Fruit fly (Drosophila melanogaster) whole organism, embryonic: ENCODE results near the gene Hem.

Experiments used
- Adf1 ChIP-seq: fragments of 200-800 bp; sonication (Bioruptor generic); IDR thresholded peaks from 2 replicates; pipeline ENCODE4 v1.3.6; 2022; ENCODE audit warnings: missing biosample characterization, missing genetic modification characterization
- Atf-2 ChIP-seq: fragments of 200-800 bp; sonication (Bioruptor generic); optimal IDR thresholded peaks from 2 replicates; lab custom pipeline; 2016; ENCODE audit warnings: missing biosample characterization, missing genetic modification characterization
- Bdp1 ChIP-seq: fragments of 200-800 bp; sonication (Bioruptor generic); optimal IDR thresholded peaks from 3 replicates; lab custom pipeline; 2016; ENCODE audit warnings: missing biosample characterization, missing genetic modification characterization
- BtbVII ChIP-seq: fragments of 200-800 bp; sonication (Bioruptor generic); optimal IDR thresholded peaks from 3 replicates; lab custom pipeline; 2017; ENCODE audit warnings: missing biosample characterization, mild to moderate bottlenecking, missing genetic modification characterization
- CG10321 ChIP-seq: fragments of 200-800 bp; sonication (Bioruptor generic); IDR thresholded peaks from 2 replicates; pipeline ENCODE4 v1.3.6; 2022; ENCODE audit warnings: missing biosample characterization, missing genetic modification characterization
- CG11398 ChIP-seq: fragments of 200-800 bp; sonication (Bioruptor generic); optimal IDR thresholded peaks from 2 replicates; lab custom pipeline; 2016; ENCODE audit warnings: missing biosample characterization, missing genetic modification characterization
- CG11560 ChIP-seq: fragments of 200-800 bp; sonication (Bioruptor generic); IDR thresholded peaks from 3 replicates; pipeline ENCODE4 v1.3.6; 2022; ENCODE audit warnings: missing biosample characterization, missing genetic modification characterization
- CG12942 ChIP-seq: fragments of 200-800 bp; sonication (Bioruptor generic); optimal IDR thresholded peaks from 3 replicates; lab custom pipeline; 2016; ENCODE audit warnings: missing biosample characterization, missing genetic modification characterization
- CG14965 ChIP-seq: fragments of 200-800 bp; sonication (Bioruptor generic); optimal IDR thresholded peaks from 2 replicates; lab custom pipeline; 2016; ENCODE audit warnings: missing biosample characterization, missing genetic modification characterization, borderline replicate concordance
- CG16813 ChIP-seq: fragments of 200-800 bp; sonication (Bioruptor generic); IDR thresholded peaks from 3 replicates; pipeline ENCODE4 v1.3.6; 2022; ENCODE audit warnings: missing biosample characterization, missing genetic modification characterization; ENCODE audit not compliant: partially characterized antibody
- CG17612 ChIP-seq: fragments of 200-800 bp; sonication (Bioruptor generic); IDR thresholded peaks from 2 replicates; pipeline ENCODE4 v1.3.6; 2022; ENCODE audit warnings: missing biosample characterization, missing genetic modification characterization
- CG18011 ChIP-seq: fragments of 200-800 bp; sonication (Bioruptor generic); optimal IDR thresholded peaks from 2 replicates; lab custom pipeline; 2017; ENCODE audit warnings: missing biosample characterization, missing genetic modification characterization, mild to moderate bottlenecking, moderate library complexity, missing genotype
- CG31224 ChIP-seq: fragments of 200-800 bp; sonication (Bioruptor generic); IDR thresholded peaks from 2 replicates; pipeline ENCODE4 v1.3.6; 2022; ENCODE audit warnings: missing biosample characterization, missing genetic modification characterization
- CG4404 ChIP-seq: fragments of 200-800 bp; sonication (Bioruptor generic); IDR thresholded peaks from 2 replicates; pipeline ENCODE4 v1.3.6; 2022; ENCODE audit warnings: missing biosample characterization, missing genetic modification characterization
- CG4707 ChIP-seq: fragments of 200-800 bp; sonication (Bioruptor generic); optimal IDR thresholded peaks from 2 replicates; lab custom pipeline; 2018; ENCODE audit warnings: missing biosample characterization, mild to moderate bottlenecking, missing genetic modification characterization, moderate library complexity
- CG6854 ChIP-seq: fragments of 200-800 bp; sonication (Bioruptor generic); optimal IDR thresholded peaks from 3 replicates; lab custom pipeline; 2017; ENCODE audit warnings: missing biosample characterization, mild to moderate bottlenecking, missing genetic modification characterization
- CG7556 ChIP-seq: fragments of 200-800 bp; sonication (Bioruptor generic); optimal IDR thresholded peaks from 2 replicates; lab custom pipeline; 2017; ENCODE audit warnings: missing biosample characterization, mild to moderate bottlenecking, missing genetic modification characterization
- CG8281 ChIP-seq: fragments of 200-800 bp; sonication (Bioruptor generic); optimal IDR thresholded peaks from 2 replicates; lab custom pipeline; 2018; ENCODE audit warnings: missing biosample characterization, mild to moderate bottlenecking, missing genetic modification characterization, moderate library complexity
- CG8478 ChIP-seq: fragments of >200 bp; optimal IDR thresholded peaks from 2 replicates; lab custom pipeline; 2018
- Elba2 ChIP-seq: fragments of 200-800 bp; sonication (Bioruptor generic); optimal IDR thresholded peaks from 3 replicates; lab custom pipeline; 2016; ENCODE audit warnings: missing biosample characterization, missing genetic modification characterization
- HLH3B ChIP-seq: fragments of 200-800 bp; sonication (Bioruptor generic); IDR thresholded peaks from 2 replicates; pipeline ENCODE4 v1.3.6; 2022; ENCODE audit warnings: missing biosample characterization, missing genetic modification characterization
- Hr39 ChIP-seq: fragments of >200 bp; optimal IDR thresholded peaks from 2 replicates; lab custom pipeline; 2017
- Hr51 ChIP-seq, 2 experiments: fragments of 200-800 bp; sonication (Bioruptor generic); optimal IDR thresholded peaks; 2 replicates in 1 of 2; 3 replicates in 1 of 2; lab custom pipeline; 2016 to 2018; ENCODE audit warnings: missing biosample characterization in 2 of 2, missing genetic modification characterization in 2 of 2, mild to moderate bottlenecking in 1 of 2, moderate library complexity in 1 of 2
- Hsf ChIP-seq: fragments of 200-800 bp; sonication (Bioruptor generic); optimal IDR thresholded peaks from 3 replicates; lab custom pipeline; 2016; ENCODE audit warnings: missing biosample characterization, missing genetic modification characterization
- NC2α ChIP-seq: fragments of 200-800 bp; sonication (Bioruptor generic); optimal IDR thresholded peaks from 2 replicates; lab custom pipeline; 2016; ENCODE audit warnings: missing biosample characterization, missing genetic modification characterization
- Ptx1 ChIP-seq: fragments of 200-800 bp; sonication (Bioruptor generic); IDR thresholded peaks from 2 replicates; pipeline ENCODE4 v1.3.6; 2022; ENCODE audit warnings: missing biosample characterization, missing genetic modification characterization
- Side ChIP-seq: fragments of 200-800 bp; sonication (Bioruptor generic); optimal IDR thresholded peaks from 2 replicates; lab custom pipeline; 2016; ENCODE audit warnings: missing biosample characterization, missing genetic modification characterization
- bcd ChIP-seq: fragments of 200-800 bp; sonication (Bioruptor generic); optimal IDR thresholded peaks from 2 replicates; lab custom pipeline; 2017; ENCODE audit warnings: missing biosample characterization, mild to moderate bottlenecking, missing genetic modification characterization
- bowl ChIP-seq: fragments of 200-800 bp; sonication (Bioruptor generic); IDR thresholded peaks from 2 replicates; pipeline ENCODE4 v1.3.6; 2022; ENCODE audit warnings: missing biosample characterization, missing genetic modification characterization
- bsh ChIP-seq, 2 experiments: fragments of 200-800 bp; sonication (Bioruptor generic); optimal IDR thresholded peaks; 2 replicates each; lab custom pipeline; 2017 to 2018; ENCODE audit warnings: mild to moderate bottlenecking in 2 of 2, missing biosample characterization in 2 of 2, missing genetic modification characterization in 2 of 2, moderate library complexity in 1 of 2
- caup ChIP-seq: fragments of 200-800 bp; sonication (Bioruptor generic); optimal IDR thresholded peaks from 3 replicates; lab custom pipeline; 2017; ENCODE audit warnings: missing biosample characterization, mild to moderate bottlenecking, missing genetic modification characterization, moderate library complexity; ENCODE audit not compliant: severe bottlenecking
- cg ChIP-seq: fragments of 200-800 bp; sonication (Bioruptor generic); optimal IDR thresholded peaks from 3 replicates; lab custom pipeline; 2019; ENCODE audit warnings: missing biosample characterization, mild to moderate bottlenecking, missing genetic modification characterization, moderate library complexity
- eve ChIP-seq, 2 experiments: fragments of >200 bp; optimal IDR thresholded peaks; 2 replicates each; lab custom pipeline; 2017; ENCODE audit warnings: missing biosample characterization in 2 of 2, missing genetic modification characterization in 2 of 2
- ewg ChIP-seq: fragments of 200-800 bp; sonication (Bioruptor generic); optimal IDR thresholded peaks from 3 replicates; lab custom pipeline; 2017; ENCODE audit warnings: mild to moderate bottlenecking, missing biosample characterization, missing genetic modification reagents, missing genetic modification characterization
- kay ChIP-seq: fragments of 200-800 bp; sonication (Bioruptor generic); optimal IDR thresholded peaks from 2 replicates; lab custom pipeline; 2016; ENCODE audit warnings: missing biosample characterization, missing genetic modification characterization
- pfk ChIP-seq: fragments of 200-800 bp; sonication (Bioruptor generic); optimal IDR thresholded peaks from 2 replicates; lab custom pipeline; 2018; ENCODE audit warnings: missing biosample characterization, mild to moderate bottlenecking, missing genetic modification characterization, moderate library complexity
- pnt ChIP-seq: fragments of 200-800 bp; sonication (Bioruptor generic); optimal IDR thresholded peaks from 3 replicates; lab custom pipeline; 2016; ENCODE audit warnings: missing biosample characterization, missing genetic modification characterization
- run ChIP-seq: fragments of 200-800 bp; sonication (Bioruptor generic); optimal IDR thresholded peaks from 3 replicates; lab custom pipeline; 2018; ENCODE audit warnings: missing biosample characterization, mild to moderate bottlenecking, missing genetic modification characterization
- sens ChIP-seq: fragments of 200-800 bp; sonication (Bioruptor generic); peaks from one replicate; lab custom pipeline; 2016; ENCODE audit warnings: missing biosample characterization, missing genetic modification characterization
- shn ChIP-seq: fragments of 200-800 bp; sonication (Bioruptor generic); optimal IDR thresholded peaks from 3 replicates; lab custom pipeline; 2016; ENCODE audit warnings: missing biosample characterization, missing genetic modification characterization
- sisA ChIP-seq: fragments of 200-800 bp; sonication (Bioruptor generic); IDR thresholded peaks from 2 replicates; pipeline ENCODE4 v1.3.6; 2022; ENCODE audit warnings: missing biosample characterization, missing genetic modification characterization
- sqz ChIP-seq: fragments of 200-800 bp; sonication (Bioruptor generic); optimal IDR thresholded peaks from 3 replicates; lab custom pipeline; 2018; ENCODE audit warnings: missing biosample characterization, mild to moderate bottlenecking, missing genetic modification characterization
- sug ChIP-seq: fragments of 200-800 bp; optimal IDR thresholded peaks from 2 replicates; lab custom pipeline; 2019; ENCODE audit warnings: missing biosample characterization, mild to moderate bottlenecking, missing genetic modification characterization, moderate library complexity
- tap ChIP-seq: fragments of 200-800 bp; optimal IDR thresholded peaks from 3 replicates; lab custom pipeline; 2019; ENCODE audit warnings: missing biosample characterization, mild to moderate bottlenecking, missing genetic modification characterization, moderate library complexity
- tll ChIP-seq, 2 experiments: fragments of 200-800 bp in 1 of 2; fragments of >200 bp in 1 of 2; sonication (Bioruptor generic) in 1 of 2; optimal IDR thresholded peaks; 2 replicates each; lab custom pipeline; 2017 to 2019; ENCODE audit warnings: missing biosample characterization in 2 of 2, missing genetic modification characterization in 2 of 2, mild to moderate bottlenecking in 1 of 2, moderate library complexity in 1 of 2
- tna ChIP-seq: fragments of 200-800 bp; sonication (Bioruptor generic); IDR thresholded peaks from 2 replicates; pipeline ENCODE4 v1.3.6; 2022; ENCODE audit warnings: missing biosample characterization, missing genetic modification characterization; ENCODE audit not compliant: partially characterized antibody
- wor ChIP-seq: fragments of 200-800 bp; sonication (Bioruptor generic); IDR thresholded peaks from 2 replicates; pipeline ENCODE4 v1.3.6; 2022; ENCODE audit warnings: missing biosample characterization, missing genetic modification characterization
- yki ChIP-seq: fragments of >200 bp; optimal IDR thresholded peaks from 3 replicates; lab custom pipeline; 2018
- zfh1 ChIP-seq: fragments of 200-800 bp; sonication (Bioruptor generic); IDR thresholded peaks from 3 replicates; pipeline ENCODE4 v1.3.6; 2022; ENCODE audit warnings: missing biosample characterization, missing genetic modification characterization

The Hem gene

DNA sequence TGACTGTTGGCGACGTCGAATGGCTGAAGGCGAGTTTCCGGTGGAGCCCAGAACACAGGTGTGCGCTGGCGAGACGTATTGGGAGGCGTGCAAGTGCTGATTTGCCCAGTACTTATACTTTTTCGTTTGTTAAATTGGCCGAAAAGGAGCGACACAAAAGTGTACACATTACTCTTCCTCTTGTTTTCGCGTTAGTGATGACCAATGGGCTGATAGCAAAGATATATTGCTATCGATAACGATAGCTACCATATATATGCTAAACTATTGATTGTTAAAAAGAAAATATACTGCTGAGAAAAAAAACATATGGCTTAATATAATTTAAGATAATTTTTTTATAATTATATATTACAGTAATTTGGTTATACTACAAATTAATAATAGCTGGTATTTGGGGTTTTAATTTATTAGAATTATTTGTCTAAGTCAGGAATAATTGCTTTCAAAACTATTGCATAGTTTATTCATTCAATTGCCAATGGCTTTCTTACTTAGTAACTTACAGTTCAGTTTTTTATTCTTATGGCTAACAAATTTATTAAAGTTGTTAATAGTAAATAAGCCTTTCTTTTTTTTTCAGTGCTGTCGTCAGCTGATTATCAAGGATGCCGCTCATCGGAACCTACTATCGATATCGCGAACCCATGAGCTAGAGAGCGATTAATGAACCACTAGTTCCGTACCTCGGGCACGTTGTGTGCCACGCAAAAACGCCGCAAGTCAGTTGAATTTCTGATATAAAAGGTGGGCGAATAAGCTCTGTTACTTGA lies at the start of gene Hem, which contains the start of gene IleRS (continued):
- TF ChIP-seq sisA (peak; percentile 88), CG8281 (peak; percentile 71), bsh (GFP tag; optimal IDR thresholded peaks at IDR 0.05; lab: Kevin White, UChicago) (peak in 1 of 2 experiments; percentile 94), eve (GFP tag; optimal IDR thresholded peaks at IDR 0.05; lab: Kevin White, UChicago) (no peak), CG4707 (GFP tag; lab: Kevin White, UChicago) (peak; percentile 23), caup (GFP tag; lab: Kevin White, UChicago) (peak; percentile 89), yki (lab: Kevin White, UChicago) (no peak), bowl (peak; percentile 55; the same call in 1 of the 2 replicates), bcd (GFP tag; lab: Kevin White, UChicago) (peak; percentile 92), CG16813 (GFP tag; lab: Robert Waterston, UW) (peak; percentile 73), CG14965 (peak; percentile 30), HLH3B (GFP tag; lab: Robert Waterston, UW) (peak; percentile 89), sug (tag; lab: Kevin White, UChicago) (no peak), zfh1 (GFP tag; lab: Robert Waterston, UW) (peak; percentile 92), run (tag; lab: Kevin White, UChicago) (peak; percentile 78), CG12942 (GFP tag; lab: Kevin White, UChicago) (peak; percentile 91), tap (no peak), CG6854 (GFP tag; lab: Kevin White, UChicago) (peak; percentile 69), Adf1 (GFP tag; lab: Robert Waterston, UW) (peak; percentile 61), Elba2 (peak; percentile 48), pfk (GFP tag; lab: Kevin White, UChicago) (peak; percentile 10), CG17612 (GFP tag; lab: Robert Waterston, UW) (0 out of 2 replicates have a peak, but pooled peaks have one; percentile 56), ewg (GFP tag; lab: Kevin White, UChicago) (peak; percentile 84), CG7556 (GFP tag; lab: Kevin White, UChicago) (peak; percentile 93), tll (GFP tag; optimal IDR thresholded peaks at IDR 0.05; lab: Kevin White, UChicago) (peak in 1 of 2 experiments; percentile 50), CG31224 (GFP tag; lab: Robert Waterston, UW) (peak; percentile 81), CG11560 (tag; lab: Robert Waterston, UW) (peak; percentile 64; the same call in 1 of the 3 replicates), CG11398 (peak; percentile 60), BtbVII (GFP tag; lab: Kevin White, UChicago) (peak; percentile 84), CG8478 (no peak), wor (GFP tag; lab: Robert Waterston, UW) (peak; percentile 83), sens (GFP tag; lab: Kevin White, UChicago) (peak; percentile 98), Ptx1 (GFP tag; lab: Robert Waterston, UW) (peak; percentile 93), cg (no peak), Bdp1 (GFP tag; lab: Kevin White, UChicago) (peak; percentile 60), shn (GFP tag; lab: Kevin White, UChicago) (peak; percentile 75), CG4404 (GFP tag; lab: Robert Waterston, UW) (peak; percentile 86), NC2α (GFP tag; lab: Kevin White, UChicago) (peak; percentile 66), pnt (GFP tag; lab: Kevin White, UChicago) (peak; percentile 85), kay (GFP tag; lab: Kevin White, UChicago) (peak; percentile 89), CG10321 (peak; percentile 43; the same call in 1 of the 2 replicates), Atf-2 (GFP tag; lab: Kevin White, UChicago) (peak; percentile 84), Side (GFP tag; lab: Kevin White, UChicago) (peak; percentile 84), Hsf (GFP tag; lab: Kevin White, UChicago) (peak; percentile 94), Hr39 (lab: Kevin White, UChicago) (no peak), CG18011 (GFP tag; lab: Kevin White, UChicago) (peak; percentile 78), Hr51 (GFP tag; optimal IDR thresholded peaks at IDR 0.05; lab: Kevin White, UChicago) (peak; percentile 76 to 95), sqz (GFP tag; lab: Kevin White, UChicago) (no peak), tna (peak; percentile 53)
